Fruit fly (Drosophila melanogaster): ENCODE measurements around the gene dnt.

dnt gene

DNA sequence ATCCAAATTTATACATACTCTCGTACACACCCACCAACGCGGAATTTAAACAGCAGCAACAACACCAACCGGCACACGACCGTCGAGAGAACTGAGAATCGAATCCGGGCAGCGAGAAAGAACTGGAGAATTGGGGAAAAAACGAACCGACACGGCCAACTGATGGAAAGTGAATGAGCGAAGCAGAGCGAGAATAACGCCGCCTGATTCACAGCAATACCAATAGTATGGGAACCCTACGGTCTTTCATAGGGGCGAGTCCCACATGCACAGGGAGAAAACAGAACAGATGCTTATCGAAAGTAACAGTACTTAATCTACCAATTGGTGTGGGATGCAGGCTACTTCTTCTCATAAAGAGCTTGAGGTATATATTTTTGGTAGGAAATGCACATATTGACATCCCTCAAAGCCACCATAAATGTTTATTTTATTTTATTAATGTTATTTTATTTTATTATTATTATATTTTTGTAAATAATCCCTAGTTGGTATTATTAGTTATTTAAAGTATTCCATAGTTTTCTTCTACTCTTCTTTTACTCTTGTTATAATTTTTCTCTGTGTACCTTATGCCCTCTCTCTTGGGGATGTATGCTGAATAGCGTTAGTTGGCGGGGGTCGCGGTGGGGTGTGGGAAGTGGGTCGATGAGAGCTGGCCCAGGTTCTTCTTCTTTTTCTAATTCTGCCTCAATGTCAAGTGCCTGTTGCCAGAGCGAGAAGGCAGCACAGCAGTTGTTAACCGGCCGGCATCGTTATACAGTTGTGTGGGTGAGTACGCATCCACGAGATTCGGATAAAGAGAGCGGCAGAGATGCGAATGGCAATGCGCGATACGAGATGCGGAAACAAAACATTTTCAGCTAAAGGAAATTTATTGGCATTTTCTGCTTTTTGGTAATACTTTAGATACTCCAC, 35.5 kb upstream of the dnt start, which contains the start of gene CG17544 (continued):
- TF ChIP-seq Nf-YA (GFP tag; IDR thresholded peaks at IDR 0.05): no peak
- TF ChIP-seq CG13894 (tag; optimal IDR thresholded peaks at IDR 0.05): peak; percentile 84

DNA sequence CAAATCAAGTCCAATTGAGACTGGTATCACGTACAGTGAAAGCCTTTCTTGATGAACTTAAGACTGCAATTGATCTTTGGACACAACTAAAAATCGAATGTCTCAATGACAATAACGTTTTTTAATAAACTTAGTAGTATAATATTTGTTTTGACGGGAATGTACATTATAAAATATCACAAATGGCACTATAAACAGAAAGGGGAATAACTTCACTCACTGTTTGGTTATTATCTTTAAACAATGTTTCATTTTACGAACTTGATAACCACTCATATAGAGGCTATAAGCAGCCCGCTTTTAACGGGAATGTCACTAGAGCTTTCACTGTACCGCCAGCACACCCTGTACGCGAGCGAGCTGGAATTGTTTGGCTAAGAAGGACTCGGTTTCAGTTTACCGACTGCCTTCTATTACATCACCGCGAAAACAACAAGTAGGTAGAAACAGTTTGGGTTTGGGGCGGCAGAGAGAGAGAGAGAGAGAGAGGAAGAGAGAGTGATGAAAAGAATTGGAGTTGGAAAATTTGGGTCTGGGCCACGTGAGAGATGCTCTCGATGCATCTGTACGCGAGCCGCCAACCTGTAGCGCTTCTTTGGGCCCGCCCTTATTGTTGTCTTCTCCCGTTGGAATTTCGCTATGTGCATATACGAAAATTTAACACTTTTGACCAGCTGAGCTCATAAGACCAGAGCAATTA, 34.7 kb upstream of the dnt start:
- TF ChIP-seq chn (GFP tag; optimal IDR thresholded peaks at IDR 0.05) (peak; percentile 8), CG11398 (GFP tag; optimal IDR thresholded peaks at IDR 0.05) (no peak), CG10431 (GFP tag; optimal IDR thresholded peaks at IDR 0.05) (no peak), CG32532 (GFP tag; IDR thresholded peaks at IDR 0.05) (no peak), CG2202 (tag; optimal IDR thresholded peaks at IDR 0.05) (no peak), sima (GFP tag; optimal IDR thresholded peaks at IDR 0.05) (no peak), CG33557 (GFP tag; optimal IDR thresholded peaks at IDR 0.05) (no peak), CG1792 (GFP tag; optimal IDR thresholded peaks at IDR 0.05) (no peak), CG12155 (GFP tag; optimal IDR thresholded peaks at IDR 0.05) (peak; percentile 1), Max (GFP tag; optimal IDR thresholded peaks at IDR 0.05) (no peak), chif (GFP tag; optimal IDR thresholded peaks at IDR 0.05) (no peak), CG42726 (GFP tag; IDR thresholded peaks at IDR 0.05; ENCODE audit: partially characterized antibody) (no peak), NC2β (GFP tag; optimal IDR thresholded peaks at IDR 0.05) (no peak), her (GFP tag; optimal IDR thresholded peaks at IDR 0.05) (no peak), CG11085 (GFP tag; IDR thresholded peaks at IDR 0.05) (no peak), B-H2 (GFP tag; optimal IDR thresholded peaks at IDR 0.05) (no peak), jumu (GFP tag; optimal IDR thresholded peaks at IDR 0.05) (no peak), Hsf (GFP tag; optimal IDR thresholded peaks at IDR 0.05) (no peak), CG6813 (GFP tag; optimal IDR thresholded peaks at IDR 0.05) (no peak), esg (GFP tag; conservative IDR thresholded peaks at IDR 0.05) (no peak), CG18599 (GFP tag; optimal IDR thresholded peaks at IDR 0.05) (peak; percentile 59), CG1024 (GFP tag; IDR thresholded peaks at IDR 0.05) (no peak), Rfx (GFP tag; IDR thresholded peaks at IDR 0.05) (no peak), CG16815 (GFP tag; optimal IDR thresholded peaks at IDR 0.05) (no peak), CG13287 (GFP tag; IDR thresholded peaks at IDR 0.05; ENCODE audit: partially characterized antibody) (no peak), Aef1 (GFP tag; IDR thresholded peaks at IDR 0.05) (no peak; the same call in 2 of the 3 replicates), CG10147 (GFP tag; optimal IDR thresholded peaks at IDR 0.05) (no peak), Hey (tag; optimal IDR thresholded peaks at IDR 0.05) (no peak), ind (GFP tag; optimal IDR thresholded peaks at IDR 0.05) (peak; percentile 22), ab (GFP tag; optimal IDR thresholded peaks at IDR 0.05) (no peak), CrebB (tag; optimal IDR thresholded peaks at IDR 0.05) (no peak), dm (GFP tag; optimal IDR thresholded peaks at IDR 0.05) (no peak), Gug (GFP tag; IDR thresholded peaks at IDR 0.05) (no peak), CG14860 (GFP tag; IDR thresholded peaks at IDR 0.05; ENCODE audit: partially characterized antibody) (no peak), Dref (GFP tag; IDR thresholded peaks at IDR 0.05) (no peak), al (GFP tag; IDR thresholded peaks at IDR 0.05) (no peak), Hmx (GFP tag; optimal IDR thresholded peaks at IDR 0.05) (peak; percentile 26), Camta (GFP tag; optimal IDR thresholded peaks at IDR 0.05) (no peak), HmgZ (tag; optimal IDR thresholded peaks at IDR 0.05) (peak; percentile 6), amos (GFP tag; IDR thresholded peaks at IDR 0.05; ENCODE audit: partially characterized antibody) (no peak), Poxn (GFP tag; IDR thresholded peaks at IDR 0.05) (no peak), ATbp (GFP tag; optimal IDR thresholded peaks at IDR 0.05) (peak; percentile 20), CG31224 (GFP tag; IDR thresholded peaks at IDR 0.05) (no peak), eve (GFP tag; optimal IDR thresholded peaks at IDR 0.05) (peak in 1 of 2 experiments; percentile 79), rib (GFP tag; IDR thresholded peaks at IDR 0.05) (no peak)

Data from whole organism, embryonic.